Fruit fly (Drosophila melanogaster) whole organism, pupa: Measurements from ENCODE around the gene hydra.

ENCODE experiments used
- CG12605 ChIP-seq: fragments of 200-800 bp; sonication (Bioruptor generic); IDR thresholded peaks from 2 replicates; pipeline ENCODE4 v1.3.6; 2022; ENCODE audit warnings: missing biosample characterization, missing genetic modification characterization
- CG14655 ChIP-seq: fragments of 200-800 bp; sonication (Bioruptor generic); optimal IDR thresholded peaks from 3 replicates; lab custom pipeline; 2017; ENCODE audit warnings: mild to moderate bottlenecking, missing biosample characterization, missing genetic modification reagents, missing genetic modification characterization
- CG15710 ChIP-seq: fragments of 200-800 bp; sonication (Bioruptor generic); optimal IDR thresholded peaks from 2 replicates; lab custom pipeline; 2018; ENCODE audit warnings: missing biosample characterization, mild to moderate bottlenecking, missing genetic modification characterization, moderate library complexity
- CG4496 ChIP-seq: fragments of 200-800 bp; sonication (Bioruptor generic); IDR thresholded peaks from 3 replicates; pipeline ENCODE4 v1.3.6; 2022; ENCODE audit warnings: missing biosample characterization, missing genetic modification characterization
- CG8159 ChIP-seq: fragments of 200-800 bp; sonication (Bioruptor generic); optimal IDR thresholded peaks from 3 replicates; lab custom pipeline; 2018; ENCODE audit warnings: missing biosample characterization, mild to moderate bottlenecking, missing genetic modification characterization, moderate library complexity
- CG8301 ChIP-seq: fragments of 200-800 bp; sonication (Bioruptor generic); optimal IDR thresholded peaks from 2 replicates; lab custom pipeline; 2018; ENCODE audit warnings: missing biosample characterization, mild to moderate bottlenecking, missing genetic modification characterization
- EcR ChIP-seq: fragments of 200-800 bp; sonication (Bioruptor generic); optimal IDR thresholded peaks from 3 replicates; lab custom pipeline; 2019; ENCODE audit warnings: missing biosample characterization, missing genetic modification characterization, mild to moderate bottlenecking, moderate library complexity, missing genetic modification reagents
- Ets98B ChIP-seq: fragments of 200-800 bp; sonication (Bioruptor generic); IDR thresholded peaks from 2 replicates; pipeline ENCODE4 v1.3.6; 2022; ENCODE audit warnings: missing biosample characterization, missing genetic modification characterization
- Pif1A ChIP-seq: fragments of 200-800 bp; sonication (Bioruptor generic); optimal IDR thresholded peaks from 3 replicates; lab custom pipeline; 2016; ENCODE audit warnings: missing biosample characterization, missing genetic modification characterization
- Pif1B ChIP-seq: fragments of 200-800 bp; sonication (Bioruptor generic); optimal IDR thresholded peaks from 3 replicates; lab custom pipeline; 2016; ENCODE audit warnings: missing biosample characterization, missing genetic modification characterization
- Snoo ChIP-seq: fragments of 200-800 bp; sonication (Bioruptor generic); optimal IDR thresholded peaks from 3 replicates; lab custom pipeline; 2017; ENCODE audit warnings: missing biosample characterization, mild to moderate bottlenecking, missing genetic modification characterization, inconsistent platforms
- fd96Ca ChIP-seq: fragments of 200-800 bp; sonication (Bioruptor generic); IDR thresholded peaks from 3 replicates; pipeline ENCODE4 v1.3.6; 2022; ENCODE audit warnings: missing biosample characterization, missing genetic modification characterization
- gl ChIP-seq: fragments of 200-800 bp; sonication (Bioruptor generic); optimal IDR thresholded peaks from 2 replicates; lab custom pipeline; 2018; ENCODE audit warnings: missing biosample characterization, mild to moderate bottlenecking, missing genetic modification characterization
- rn ChIP-seq: fragments of 200-800 bp; sonication (Bioruptor generic); IDR thresholded peaks from 2 replicates; pipeline ENCODE4 v1.3.6; 2022; ENCODE audit warnings: missing biosample characterization, missing genetic modification characterization

DNA sequence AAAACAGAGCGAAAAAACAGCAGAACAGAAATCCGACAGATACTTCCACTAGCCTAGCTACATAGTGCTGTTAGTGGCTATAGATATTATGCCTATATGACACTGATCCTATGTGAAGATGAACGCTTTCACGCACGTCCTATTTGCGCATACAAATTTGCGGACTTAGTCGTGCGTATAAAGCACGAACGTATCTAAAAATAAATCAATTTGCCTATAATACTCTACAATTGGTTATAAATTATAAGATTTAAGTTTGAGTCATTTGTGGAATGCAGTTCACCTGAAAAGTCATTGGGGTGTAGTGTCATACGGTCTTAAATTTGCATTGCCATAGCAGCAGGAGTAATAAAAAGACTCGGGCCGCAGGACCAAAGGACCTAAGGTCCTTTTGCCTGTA lies 24.5 kb downstream of the hydra start:
- TF ChIP-seq rn (GFP tag; lab: Robert Waterston, UW) (no peak), CG4496 (GFP tag; lab: Robert Waterston, UW) (no peak), fd96Ca (GFP tag; lab: Robert Waterston, UW) (no peak), CG8301 (tag; lab: Kevin White, UChicago) (no peak), Pif1B (GFP tag; lab: Kevin White, UChicago) (no peak), Snoo (tag; lab: Kevin White, UChicago) (no peak), Pif1A (GFP tag; lab: Kevin White, UChicago) (no peak), CG12605 (GFP tag; lab: Robert Waterston, UW) (no peak), gl (no peak), CG8159 (no peak), Ets98B (no peak), CG15710 (tag; lab: Kevin White, UChicago) (no peak), EcR (no peak), CG14655 (no peak)
